Fruit fly (Drosophila melanogaster): Measurements from ENCODE around the gene Osi22.

Osi22 gene

dm6 chr3R:13260114-13260673 lies 30.2 kb upstream of the Osi22 start, which contains the start of gene CG11686:
CG11686 (plus strand) TSS chr3R:13260356.
- TF ChIP-seq disco-r (GFP tag; optimal IDR thresholded peaks at IDR 0.05) (no peak), chinmo (GFP tag; IDR thresholded peaks at IDR 0.05; ENCODE audit: partially characterized antibody) (peak; percentile 88; the same call in 3 of the 4 replicates), CG8924 (tag; optimal IDR thresholded peaks at IDR 0.05) (no peak), ci (GFP tag; IDR thresholded peaks at IDR 0.05) (peak; percentile 82; the same call in 2 of the 3 replicates), GATAe (GFP tag; conservative IDR thresholded peaks at IDR 0.05) (no peak), croc (GFP tag; conservative IDR thresholded peaks at IDR 0.05) (no peak), CG1529 (GFP tag; optimal IDR thresholded peaks at IDR 0.05) (no peak), inv (GFP tag; IDR thresholded peaks at IDR 0.05; ENCODE audit: partially characterized antibody) (no peak), luna (GFP tag; optimal IDR thresholded peaks at IDR 0.05) (no peak), CG8388 (GFP tag; optimal IDR thresholded peaks at IDR 0.05) (no peak), CG11093 (GFP tag; IDR thresholded peaks at IDR 0.05) (no peak), hb (GFP tag; IDR thresholded peaks at IDR 0.05; ENCODE audit: partially characterized antibody) (no peak), slou (GFP tag; optimal IDR thresholded peaks at IDR 0.05) (no peak), CG3281 (GFP tag; optimal IDR thresholded peaks at IDR 0.05) (no peak), CG1602 (GFP tag; optimal IDR thresholded peaks at IDR 0.05) (no peak), p53 (GFP tag; optimal IDR thresholded peaks at IDR 0.05) (no peak), CG7839 (tag; optimal IDR thresholded peaks at IDR 0.05) (peak; percentile 24), CG1647 (GFP tag; optimal IDR thresholded peaks at IDR 0.05) (no peak), gt (GFP tag; IDR thresholded peaks at IDR 0.05) (no peak), grau (tag; optimal IDR thresholded peaks at IDR 0.05) (peak; percentile 18), hth (optimal IDR thresholded peaks at IDR 0.05) (no peak), CG6272 (GFP tag; IDR thresholded peaks at IDR 0.05) (0 out of 2 replicates have a peak, but pooled peaks have one; percentile 11), vfl (GFP tag; optimal IDR thresholded peaks at IDR 0.05) (no peak), Meics (GFP tag; optimal IDR thresholded peaks at IDR 0.05) (peak; percentile 39), CG12659 (GFP tag; optimal IDR thresholded peaks at IDR 0.05) (peak; percentile 13), Bdp1 (GFP tag; optimal IDR thresholded peaks at IDR 0.05) (no peak), CG7928 (GFP tag; optimal IDR thresholded peaks at IDR 0.05) (no peak), CG10979 (tag; optimal IDR thresholded peaks at IDR 0.05) (peak; percentile 24), prd (optimal IDR thresholded peaks at IDR 0.05) (no peak), prd (GFP tag; IDR thresholded peaks at IDR 0.05) (0 out of 3 replicates have a peak, but pooled peaks have one; percentile 13), amos (GFP tag; IDR thresholded peaks at IDR 0.05; ENCODE audit: partially characterized antibody) (peak; percentile 6; the same call in 1 of the 2 replicates), jigr1 (GFP tag; IDR thresholded peaks at IDR 0.05) (no peak), nerfin-1 (tag; optimal IDR thresholded peaks at IDR 0.05) (no peak), Ssrp (tag; optimal IDR thresholded peaks at IDR 0.05) (no peak), Bgb (GFP tag; IDR thresholded peaks at IDR 0.05; ENCODE audit: partially characterized antibody) (peak; percentile 53; the same call in 1 of the 2 replicates), Max (GFP tag; optimal IDR thresholded peaks at IDR 0.05) (no peak), repo (GFP tag; optimal IDR thresholded peaks at IDR 0.05) (no peak), CG4282 (GFP tag; optimal IDR thresholded peaks at IDR 0.05) (no peak), Dad (GFP tag; optimal IDR thresholded peaks at IDR 0.05) (peak; percentile 4), CG3163 (GFP tag; optimal IDR thresholded peaks at IDR 0.05) (no peak), Ravus (GFP tag; IDR thresholded peaks at IDR 0.05) (no peak), Dref (GFP tag; IDR thresholded peaks at IDR 0.05) (no peak), Hsf (GFP tag; optimal IDR thresholded peaks at IDR 0.05) (no peak), CG10274 (GFP tag; optimal IDR thresholded peaks at IDR 0.05) (no peak), zen2 (GFP tag; IDR thresholded peaks at IDR 0.05; ENCODE audit: partially characterized antibody) (no peak), Ets97D (GFP tag; optimal IDR thresholded peaks at IDR 0.05) (peak; percentile 6), CG15011 (GFP tag; optimal IDR thresholded peaks at IDR 0.05) (no peak), E2f2 (GFP tag; IDR thresholded peaks at IDR 0.05) (peak; percentile 14; the same call in 1 of the 2 replicates), sob (GFP tag; IDR thresholded peaks at IDR 0.05) (0 out of 2 replicates have a peak, but pooled peaks have one; percentile 17), CG17802 (tag; optimal IDR thresholded peaks at IDR 0.05) (no peak), CG33213 (GFP tag; optimal IDR thresholded peaks at IDR 0.05) (no peak)

Data from whole organism, embryonic.